Worm (Caenorhabditis elegans) whole organism, L3 larva: ENCODE results near the gene B0507.7.

Experiments
- R02D3.7 ChIP-seq: fragments of 150-350 bp; optimal IDR thresholded peaks from 2 replicates; lab custom pipeline; 2014; ENCODE audit warnings: missing biosample characterization, missing genetic modification characterization
- ZK546.5 ChIP-seq: sonication (generic microtip); optimal IDR thresholded peaks from 2 replicates; lab custom pipeline; 2017; ENCODE audit warnings: missing biosample characterization, missing genetic modification characterization
- aly-2 ChIP-seq: fragments of 150-350 bp; optimal IDR thresholded peaks from 2 replicates; lab custom pipeline; 2014; ENCODE audit warnings: missing biosample characterization, missing genetic modification characterization
- ama-1 ChIP-seq: fragments of 150-350 bp; optimal IDR thresholded peaks from 2 replicates; lab custom pipeline; 2018
- ceh-16 ChIP-seq: sonication (generic microtip); optimal IDR thresholded peaks from 2 replicates; lab custom pipeline; 2017; ENCODE audit warnings: missing biosample characterization, missing genetic modification characterization
- ceh-9 ChIP-seq: sonication (generic microtip); optimal IDR thresholded peaks from 2 replicates; lab custom pipeline; 2018; ENCODE audit warnings: missing biosample characterization, missing genetic modification characterization
- daf-12 ChIP-seq: fragments of 150-350 bp; optimal IDR thresholded peaks from 2 replicates; lab custom pipeline; 2014; ENCODE audit warnings: missing biosample characterization, missing genetic modification reagents, missing genetic modification characterization
- egl-27 ChIP-seq: sonication (generic microtip); optimal IDR thresholded peaks from 4 replicates; lab custom pipeline; 2017; ENCODE audit warnings: missing biosample characterization, missing genetic modification reagents, missing genetic modification characterization
- egl-5 ChIP-seq: fragments of 150-350 bp; optimal IDR thresholded peaks from 2 replicates; lab custom pipeline; 2017; ENCODE audit warnings: missing biosample characterization, missing genetic modification reagents, missing genetic modification characterization, inconsistent platforms
- elt-1 ChIP-seq: fragments of 150-350 bp; optimal IDR thresholded peaks from 2 replicates; lab custom pipeline; 2014; ENCODE audit warnings: missing biosample characterization, missing genetic modification characterization
- elt-2 ChIP-seq: sonication (generic microtip); optimal IDR thresholded peaks from 2 replicates; lab custom pipeline; 2016; ENCODE audit warnings: missing genetic modification reagents, mild to moderate bottlenecking, missing genetic modification characterization, missing compliant biosample characterization
- elt-3 ChIP-seq, 3 experiments: fragments of 150-350 bp in 1 of 3; sonication (generic microtip) in 2 of 3; optimal IDR thresholded peaks; 2 replicates in 2 of 3; 4 replicates in 1 of 3; lab custom pipeline; 2014 to 2017; ENCODE audit warnings: missing biosample characterization in 3 of 3, missing genetic modification characterization in 3 of 3
- fkh-10 ChIP-seq: sonication (generic microtip); optimal IDR thresholded peaks from 2 replicates; lab custom pipeline; 2017; ENCODE audit warnings: missing biosample characterization, missing genetic modification reagents, missing genetic modification characterization
- fos-1 ChIP-seq: fragments of 150-350 bp; optimal IDR thresholded peaks from 2 replicates; lab custom pipeline; 2014; ENCODE audit warnings: missing biosample characterization, missing genetic modification characterization
- hmg-11 ChIP-seq: sonication (generic microtip); optimal IDR thresholded peaks from 2 replicates; lab custom pipeline; 2016; ENCODE audit warnings: missing genetic modification characterization, missing compliant biosample characterization
- jun-1 ChIP-seq: fragments of 150-350 bp; optimal IDR thresholded peaks from 2 replicates; lab custom pipeline; 2014; ENCODE audit warnings: missing biosample characterization, missing genetic modification reagents, missing genetic modification characterization
- lin-39 ChIP-seq: fragments of 150-350 bp; optimal IDR thresholded peaks from 2 replicates; lab custom pipeline; 2018; ENCODE audit warnings: missing biosample characterization, missing genetic modification reagents, missing genetic modification characterization
- lsy-12 ChIP-seq: sonication (generic microtip); optimal IDR thresholded peaks from 2 replicates; lab custom pipeline; 2016; ENCODE audit warnings: mild to moderate bottlenecking, missing genetic modification characterization, missing compliant biosample characterization
- mdl-1 ChIP-seq: fragments of 150-350 bp; optimal IDR thresholded peaks from 2 replicates; lab custom pipeline; 2014; ENCODE audit warnings: missing biosample characterization, missing genetic modification characterization
- mml-1 ChIP-seq: fragments of 150-350 bp; sonication (generic microtip); optimal IDR thresholded peaks from 3 replicates; lab custom pipeline; 2014; ENCODE audit warnings: missing biosample characterization, missing genetic modification characterization
- nfya-1 ChIP-seq: sonication (generic microtip); optimal IDR thresholded peaks from 2 replicates; lab custom pipeline; 2017; ENCODE audit warnings: missing genetic modification characterization, mild to moderate bottlenecking, missing compliant biosample characterization, antibody characterized with exemption, moderate library complexity; ENCODE audit not compliant: insufficient read depth
- nhr-11 ChIP-seq: fragments of 150-350 bp; optimal IDR thresholded peaks from 2 replicates; lab custom pipeline; 2014; ENCODE audit warnings: missing biosample characterization, missing genetic modification characterization
- nhr-12 ChIP-seq: fragments of 150-350 bp; optimal IDR thresholded peaks from 2 replicates; lab custom pipeline; 2014; ENCODE audit warnings: missing biosample characterization, missing genetic modification characterization
- nhr-23 ChIP-seq: fragments of 150-350 bp; optimal IDR thresholded peaks from 2 replicates; lab custom pipeline; 2014; ENCODE audit warnings: missing biosample characterization, missing genetic modification reagents, missing genetic modification characterization
- nhr-237 ChIP-seq: fragments of 150-350 bp; optimal IDR thresholded peaks from 2 replicates; lab custom pipeline; 2014; ENCODE audit warnings: missing biosample characterization, missing genetic modification characterization
- nhr-25 ChIP-seq: sonication (generic microtip); optimal IDR thresholded peaks from 2 replicates; lab custom pipeline; 2017; ENCODE audit warnings: missing biosample characterization, missing genetic modification characterization
- nhr-28 ChIP-seq: fragments of 150-350 bp; optimal IDR thresholded peaks from 2 replicates; lab custom pipeline; 2014; ENCODE audit warnings: missing biosample characterization, missing genetic modification characterization
- nhr-43 ChIP-seq: sonication (generic microtip); optimal IDR thresholded peaks from 2 replicates; lab custom pipeline; 2016; ENCODE audit warnings: mild to moderate bottlenecking, missing genetic modification characterization, missing compliant biosample characterization; ENCODE audit not compliant: poor library complexity, severe bottlenecking
- nhr-67 ChIP-seq: fragments of 150-350 bp; optimal IDR thresholded peaks from 2 replicates; lab custom pipeline; 2014; ENCODE audit warnings: missing biosample characterization, missing genetic modification characterization
- nhr-76 ChIP-seq: fragments of 150-350 bp; sonication (generic microtip); optimal IDR thresholded peaks from 5 replicates; lab custom pipeline; 2014; ENCODE audit warnings: missing biosample characterization, missing genetic modification characterization
- nhr-77 ChIP-seq: fragments of 150-350 bp; optimal IDR thresholded peaks from 2 replicates; lab custom pipeline; 2014; ENCODE audit warnings: missing biosample characterization, missing genetic modification characterization
- pha-4 ChIP-seq: fragments of 150-350 bp; optimal IDR thresholded peaks from 2 replicates; lab custom pipeline; 2014; ENCODE audit warnings: missing biosample characterization, missing genetic modification reagents, missing genetic modification characterization
- pqm-1 ChIP-seq: fragments of 150-350 bp; optimal IDR thresholded peaks from 2 replicates; lab custom pipeline; 2017; ENCODE audit warnings: missing biosample characterization, missing genetic modification characterization, inconsistent platforms
- sea-2 ChIP-seq: fragments of 150-350 bp; sonication (generic microtip); optimal IDR thresholded peaks from 4 replicates; lab custom pipeline; 2014; ENCODE audit warnings: missing biosample characterization, missing genetic modification reagents, missing genetic modification characterization
- skn-1 ChIP-seq: fragments of 150-350 bp; optimal IDR thresholded peaks from 2 replicates; lab custom pipeline; 2014; ENCODE audit warnings: missing biosample characterization, missing genetic modification characterization
- snpc-4 ChIP-seq: fragments of 150-350 bp; optimal IDR thresholded peaks from 2 replicates; lab custom pipeline; 2014; ENCODE audit warnings: missing biosample characterization, missing genetic modification characterization
- tbx-2 ChIP-seq: sonication (generic microtip); optimal IDR thresholded peaks from 2 replicates; lab custom pipeline; 2016; ENCODE audit warnings: mild to moderate bottlenecking, missing genetic modification characterization, missing compliant biosample characterization
- unc-62 ChIP-seq: fragments of 150-350 bp; sonication (generic microtip); optimal IDR thresholded peaks from 4 replicates; lab custom pipeline; 2014; ENCODE audit warnings: missing biosample characterization, missing genetic modification reagents, missing genetic modification characterization
- zag-1 ChIP-seq: fragments of 150-350 bp; optimal IDR thresholded peaks from 2 replicates; lab custom pipeline; 2014; ENCODE audit warnings: missing biosample characterization, missing genetic modification characterization
- ztf-11 ChIP-seq: fragments of 150-350 bp; optimal IDR thresholded peaks from 2 replicates; lab custom pipeline; 2014; ENCODE audit warnings: missing biosample characterization, missing genetic modification characterization
- ztf-4 ChIP-seq: fragments of 150-350 bp; optimal IDR thresholded peaks from 2 replicates; lab custom pipeline; 2014; ENCODE audit warnings: missing biosample characterization, missing genetic modification characterization

Gene B0507.7

ce11 chrV:8773826-8774382 is 15.4 kb upstream of the B0507.7 start, which contains the start of gene B0507.2 (continued):
- TF ChIP-seq mdl-1 (tag; lab: Kevin White, UChicago) (no peak), ama-1 (lab: Kevin White, UChicago) (no peak), nfya-1 (tag; lab: Kevin White, UChicago) (no peak), jun-1 (tag; lab: Kevin White, UChicago) (no peak)

DNA sequence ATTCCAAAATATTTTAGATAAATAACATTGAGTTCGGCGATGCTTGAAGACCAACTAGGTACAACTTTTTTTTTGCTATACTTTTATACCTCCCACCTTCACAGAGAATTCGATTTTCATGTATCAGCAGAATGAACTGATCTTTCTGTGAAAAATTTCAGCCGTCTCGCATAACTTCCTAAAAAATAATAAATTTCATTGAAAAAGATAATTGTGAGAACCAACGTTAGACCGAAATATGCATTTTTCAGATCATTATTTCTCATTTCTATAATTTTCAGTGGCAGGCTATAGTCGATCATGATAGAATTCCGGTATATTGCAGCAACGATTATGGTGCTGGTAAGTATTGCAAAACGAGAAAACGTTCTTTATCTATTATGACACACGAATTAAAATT is 13.1 kb upstream of the B0507.7 start, which contains the start of gene srx-115:
Gene srx-115, plus strand, starts transcription at position 301 of the 400 bp plus-strand sequence.
- TF ChIP-seq egl-5, result no peak
- no peak for TF ChIP-seq nhr-77 (tag; lab: Kevin White, UChicago)
- TF ChIP-seq ztf-4 (tag; lab: Kevin White, UChicago), result no peak
- TF ChIP-seq sea-2, result no peak
- TF ChIP-seq elt-2 (tag; lab: Kevin White, UChicago), result no peak
- TF ChIP-seq pqm-1 (tag; lab: Kevin White, UChicago), result no peak
- no peak for TF ChIP-seq tbx-2
- TF ChIP-seq ceh-9 (tag; lab: Kevin White, UChicago), result no peak
- no peak for TF ChIP-seq nhr-12 (tag; lab: Kevin White, UChicago)
- no peak for TF ChIP-seq nfya-1 (tag; lab: Kevin White, UChicago)
- no peak for TF ChIP-seq mdl-1 (tag; lab: Kevin White, UChicago)
- no peak for TF ChIP-seq zag-1 (tag; lab: Kevin White, UChicago)

DNA sequence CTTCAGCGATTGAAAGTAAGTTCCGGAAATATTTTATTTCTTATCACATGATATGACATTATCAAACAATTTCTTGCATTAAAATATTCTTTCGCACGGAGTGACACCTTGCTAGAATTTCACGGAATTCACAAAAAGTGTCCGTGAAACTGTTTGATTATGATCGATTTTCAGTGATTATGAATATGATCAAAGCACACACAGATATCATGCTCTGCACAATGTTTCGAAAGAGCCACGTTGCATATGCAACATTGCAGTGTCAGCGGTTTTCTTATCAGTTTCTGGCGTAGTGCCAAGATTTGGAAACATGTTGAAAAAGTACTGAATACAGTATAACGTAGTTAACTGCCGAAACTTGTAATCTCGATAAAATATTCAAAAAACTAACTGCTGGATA is 10.6 kb upstream of the B0507.7 start:
- TF ChIP-seq nhr-76 (tag; lab: Kevin White, UChicago) (no peak), pha-4 (tag; lab: Kevin White, UChicago) (peak; percentile 34), jun-1 (tag; lab: Kevin White, UChicago) (peak; percentile 85), elt-2 (tag; lab: Kevin White, UChicago) (peak; percentile 98), pqm-1 (tag; lab: Kevin White, UChicago) (peak; percentile 84), tbx-2 (no peak)

DNA sequence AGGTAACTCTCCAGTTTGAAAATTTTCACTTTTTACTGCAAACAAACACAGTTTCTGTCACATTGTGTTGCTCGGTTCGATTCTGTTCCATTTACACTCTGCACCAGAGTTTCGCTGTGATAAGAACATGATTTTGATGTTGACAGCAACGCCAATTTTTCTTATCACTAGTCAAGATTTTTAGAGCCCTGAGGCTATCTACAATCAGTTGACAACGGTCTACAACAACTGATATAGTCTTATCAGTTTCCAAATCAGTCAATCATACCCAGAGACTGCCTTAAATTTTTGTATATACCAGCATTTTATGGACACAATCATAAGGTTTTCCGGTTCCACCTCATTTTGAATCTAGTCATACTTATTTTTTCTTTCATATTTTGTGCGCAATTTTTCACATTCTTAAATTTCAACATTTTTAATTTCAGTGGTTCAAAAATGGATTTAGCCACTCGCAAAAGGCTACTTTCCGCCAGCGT is 10.0 kb upstream of the B0507.7 start, which contains the start of gene B0507.3:
Gene B0507.3, plus strand, starts transcription at position 429 of the 479 bp plus-strand sequence.
- no peak for TF ChIP-seq nhr-11 (tag; lab: Kevin White, UChicago)
- no peak for TF ChIP-seq lin-39 (tag; lab: Kevin White, UChicago)
- no peak for TF ChIP-seq nhr-237 (tag; lab: Kevin White, UChicago)
- TF ChIP-seq pha-4 (tag; lab: Kevin White, UChicago), result peak; percentile 79
- TF ChIP-seq fkh-10 (GFP tag; lab: Kevin White, UChicago), result no peak
- no peak for TF ChIP-seq ceh-9 (tag; lab: Kevin White, UChicago)
- no peak for TF ChIP-seq ZK546.5 (tag; lab: Kevin White, UChicago)
- TF ChIP-seq nhr-67 (tag; lab: Kevin White, UChicago), result no peak
- peak; percentile 100 for TF ChIP-seq pqm-1 (tag; lab: Kevin White, UChicago)
- TF ChIP-seq ama-1 (lab: Kevin White, UChicago), result no peak
- no peak for TF ChIP-seq snpc-4 (tag; lab: Kevin White, UChicago)
- TF ChIP-seq daf-12 (tag; lab: Kevin White, UChicago), result no peak
- TF ChIP-seq nhr-25 (tag; lab: Kevin White, UChicago), result no peak
- no peak for TF ChIP-seq nhr-12 (tag; lab: Kevin White, UChicago)
- TF ChIP-seq elt-2 (tag; lab: Kevin White, UChicago), result peak; percentile 100
- TF ChIP-seq sea-2, result no peak
- TF ChIP-seq mdl-1 (tag; lab: Kevin White, UChicago), result no peak
- no peak for TF ChIP-seq R02D3.7 (tag; lab: Kevin White, UChicago)
- no peak for TF ChIP-seq nhr-23 (tag; lab: Kevin White, UChicago)
- TF ChIP-seq zag-1 (tag; lab: Kevin White, UChicago), result no peak
- no peak for TF ChIP-seq ceh-16 (tag; lab: Kevin White, UChicago)
- peak; percentile 41 for TF ChIP-seq skn-1 (tag; lab: Kevin White, UChicago)
- TF ChIP-seq nhr-28, result no peak
- peak; percentile 32 for TF ChIP-seq fos-1
- TF ChIP-seq jun-1 (tag; lab: Kevin White, UChicago), result peak; percentile 90
- TF ChIP-seq aly-2, result no peak
- no peak for TF ChIP-seq elt-1 (tag; lab: Kevin White, UChicago)
- TF ChIP-seq lsy-12 (tag; lab: Kevin White, UChicago), result no peak
- no peak for TF ChIP-seq ztf-11
- TF ChIP-seq hmg-11 (tag; lab: Kevin White, UChicago), result no peak
- no peak for TF ChIP-seq elt-3 (tag; optimal IDR thresholded peaks at IDR 0.05; lab: Kevin White, UChicago)
- TF ChIP-seq nfya-1 (tag; lab: Kevin White, UChicago), result no peak
- no peak for TF ChIP-seq nhr-76 (tag; lab: Kevin White, UChicago)
- no peak for TF ChIP-seq nhr-77 (tag; lab: Kevin White, UChicago)
- TF ChIP-seq unc-62, result no peak
- TF ChIP-seq egl-27 (tag; lab: Kevin White, UChicago), result peak; percentile 67
- TF ChIP-seq nhr-43 (tag; lab: Kevin White, UChicago), result no peak
- no peak for TF ChIP-seq mml-1 (tag; lab: Kevin White, UChicago)
- no peak for TF ChIP-seq egl-5
